Worm (Caenorhabditis elegans) whole organism, L4/young adult: ENCODE results near the gene ztf-31.
A peak's percentile ranks its signal among the peaks of the same experiment; 100 is the strongest.

Source experiments
- W03F9.2 ChIP-seq: fragments of 150-350 bp; optimal IDR thresholded peaks from 2 replicates; lab custom pipeline; 2014; ENCODE audit warnings: missing biosample characterization, missing genetic modification characterization
- dao-5 ChIP-seq: sonication (generic microtip); optimal IDR thresholded peaks from 2 replicates; lab custom pipeline; 2016; ENCODE audit warnings: missing genotype, missing genetic modification characterization, moderate library complexity, missing compliant biosample characterization
- him-1 ChIP-seq: sonication (generic microtip); optimal IDR thresholded peaks from 2 replicates; lab custom pipeline; 2016; ENCODE audit warnings: missing genotype, missing genetic modification reagents, missing genetic modification characterization, missing compliant biosample characterization

ce11 chrIII:7234148-7234547 is 7.0 kb upstream of the ztf-31 start, which contains the start of gene ndus-8:
- TF ChIP-seq him-1 (tag; lab: Kevin White, UChicago) (no peak), dao-5 (no peak), W03F9.2 (tag; lab: Kevin White, UChicago) (peak; percentile 88)
